Worm (Caenorhabditis elegans) whole organism, L4 larva: Measurements from ENCODE around the gene eef-1A.2.

Experiments
- F37D6.2 ChIP-seq: sonication (generic microtip); optimal IDR thresholded peaks from 2 replicates; lab custom pipeline; 2016; ENCODE audit warnings: mild to moderate bottlenecking, missing genetic modification characterization, missing compliant biosample characterization
- F44E2.7 ChIP-seq: fragments of 200-800 bp; sonication (Bioruptor generic); IDR thresholded peaks from 2 replicates; pipeline ENCODE4 v2.1.2; 2022; ENCODE audit warnings: missing genetic modification characterization, missing compliant biosample characterization
- F49E8.2 ChIP-seq: sonication (generic microtip); optimal IDR thresholded peaks from 2 replicates; lab custom pipeline; 2016; ENCODE audit warnings: missing compliant biosample characterization, mild to moderate bottlenecking, missing genetic modification characterization, borderline replicate concordance
- T20F7.1 ChIP-seq: fragments of 200-800 bp; sonication (Bioruptor generic); optimal IDR thresholded peaks from 2 replicates; lab custom pipeline; 2018; ENCODE audit warnings: mild to moderate bottlenecking, missing genetic modification characterization, missing compliant biosample characterization
- T26A8.4 ChIP-seq: fragments of 200-800 bp; sonication (Bioruptor generic); IDR thresholded peaks from 2 replicates; pipeline ENCODE4 v1.3.6; 2022; ENCODE audit warnings: missing genetic modification characterization, missing compliant biosample characterization
- Y105C5A.15 ChIP-seq: fragments of 200-800 bp; sonication (Bioruptor generic); IDR thresholded peaks from 2 replicates; pipeline ENCODE4 v1.3.6; 2022; ENCODE audit warnings: missing genetic modification characterization, missing compliant biosample characterization
- ZK337.2 ChIP-seq: fragments of 200-800 bp; sonication (Bioruptor generic); IDR thresholded peaks from 2 replicates; pipeline ENCODE4 v1.3.6; 2022; ENCODE audit warnings: missing genetic modification reagents, missing genetic modification characterization, missing compliant biosample characterization
- arid-1 ChIP-seq: fragments of 200-800 bp; sonication (Bioruptor generic); conservative IDR thresholded peaks from 2 replicates; pipeline ENCODE4 v1.3.6; 2022; ENCODE audit warnings: missing genetic modification reagents, missing genetic modification characterization, missing compliant biosample characterization
- ceh-28 ChIP-seq: fragments of 150-350 bp; optimal IDR thresholded peaks from 2 replicates; lab custom pipeline; 2014; ENCODE audit warnings: missing biosample characterization, missing genetic modification reagents, missing genetic modification characterization
- ceh-44 ChIP-seq: fragments of 200-800 bp; sonication (Bioruptor generic); IDR thresholded peaks from 2 replicates; pipeline ENCODE4 v1.3.6; 2022; ENCODE audit warnings: missing genetic modification reagents, missing genetic modification characterization, missing compliant biosample characterization
- ctbp-1 ChIP-seq: fragments of 200-800 bp; sonication (Bioruptor generic); IDR thresholded peaks from 2 replicates; pipeline ENCODE4 v1.3.6; 2022; ENCODE audit warnings: missing genetic modification reagents, missing genetic modification characterization, missing compliant biosample characterization
- daf-16 ChIP-seq, 3 experiments: sonication (generic microtip); optimal IDR thresholded peaks; 2 replicates each; lab custom pipeline; 2016 to 2017; ENCODE audit warnings: missing genetic modification characterization in 3 of 3, missing genetic modification reagents in 3 of 3, mild to moderate bottlenecking in 2 of 3, missing compliant biosample characterization in 2 of 3, missing biosample characterization in 1 of 3, moderate library complexity in 1 of 3
- dmd-6 ChIP-seq: fragments of 200-800 bp; sonication (Bioruptor generic); IDR thresholded peaks from 2 replicates; pipeline ENCODE4 v1.3.6; 2022; ENCODE audit warnings: missing genetic modification reagents, missing genetic modification characterization, missing compliant biosample characterization
- dpl-1 ChIP-seq: fragments of 150-350 bp; optimal IDR thresholded peaks from 2 replicates; lab custom pipeline; 2014; ENCODE audit warnings: missing biosample characterization, missing genetic modification reagents, missing genetic modification characterization
- dve-1 ChIP-seq: sonication (generic microtip); optimal IDR thresholded peaks from 2 replicates; lab custom pipeline; 2017; ENCODE audit warnings: antibody characterized with exemption, mild to moderate bottlenecking, missing genetic modification characterization, missing compliant biosample characterization; ENCODE audit not compliant: insufficient read depth
- hif-1 ChIP-seq, 2 experiments: sonication (generic microtip); optimal IDR thresholded peaks; 2 replicates each; lab custom pipeline; 2016 to 2017; ENCODE audit warnings: missing compliant biosample characterization in 2 of 2, missing genetic modification characterization in 2 of 2, missing genetic modification reagents in 2 of 2, missing genotype in 2 of 2, mild to moderate bottlenecking in 1 of 2
- hlh-11 ChIP-seq: fragments of 200-800 bp; sonication (Bioruptor generic); optimal IDR thresholded peaks from 2 replicates; lab custom pipeline; 2018; ENCODE audit warnings: mild to moderate bottlenecking, missing genetic modification characterization, missing compliant biosample characterization
- hlh-30 ChIP-seq: sonication (generic microtip); optimal IDR thresholded peaks from 2 replicates; lab custom pipeline; 2017; ENCODE audit warnings: antibody characterized with exemption, mild to moderate bottlenecking, missing genetic modification characterization, missing compliant biosample characterization; ENCODE audit not compliant: insufficient read depth
- hmg-1.1 ChIP-seq: fragments of 200-800 bp; sonication (Bioruptor generic); IDR thresholded peaks from 2 replicates; pipeline ENCODE4 v1.3.6; 2022; ENCODE audit warnings: missing genetic modification reagents, missing genetic modification characterization, missing compliant biosample characterization
- lin-13 ChIP-seq: fragments of 150-350 bp; optimal IDR thresholded peaks from 2 replicates; lab custom pipeline; 2014; ENCODE audit warnings: missing biosample characterization, missing genetic modification reagents, missing genetic modification characterization
- lin-29 ChIP-seq: fragments of 200-800 bp; sonication (Bioruptor generic); IDR thresholded peaks from 2 replicates; pipeline ENCODE4 v1.3.6; 2022; ENCODE audit warnings: missing genetic modification reagents, missing genetic modification characterization, missing compliant biosample characterization
- lin-39 ChIP-seq: fragments of 150-350 bp; optimal IDR thresholded peaks from 2 replicates; lab custom pipeline; 2014; ENCODE audit warnings: missing biosample characterization, missing genetic modification reagents, missing genetic modification characterization
- lsy-2 ChIP-seq, 2 experiments: fragments of 150-350 bp in 1 of 2; sonication (generic microtip) in 1 of 2; optimal IDR thresholded peaks; 2 replicates each; lab custom pipeline; 2014 to 2017; ENCODE audit warnings: missing biosample characterization in 2 of 2, missing genetic modification characterization in 2 of 2
- mdl-1 ChIP-seq, 2 experiments: fragments of 150-350 bp in 1 of 2; sonication (generic microtip) in 1 of 2; optimal IDR thresholded peaks; 2 replicates each; lab custom pipeline; 2014 to 2017; ENCODE audit warnings: missing biosample characterization in 2 of 2, missing genetic modification characterization in 2 of 2
- mep-1 ChIP-seq: fragments of 150-350 bp; sonication (generic microtip); optimal IDR thresholded peaks from 3 replicates; lab custom pipeline; 2014; ENCODE audit warnings: missing biosample characterization, missing genetic modification characterization
- mes-2 ChIP-seq: sonication (generic microtip); optimal IDR thresholded peaks from 2 replicates; lab custom pipeline; 2016; ENCODE audit warnings: missing genotype, mild to moderate bottlenecking, missing genetic modification characterization, missing compliant biosample characterization; ENCODE audit not compliant: poor library complexity, severe bottlenecking
- mxl-2 ChIP-seq: fragments of 200-800 bp; sonication (Bioruptor generic); conservative IDR thresholded peaks from 2 replicates; pipeline ENCODE4 v1.3.6; 2022; ENCODE audit warnings: missing genetic modification reagents, missing genetic modification characterization, missing compliant biosample characterization
- mxl-3 ChIP-seq: fragments of 200-800 bp; sonication (Bioruptor generic); optimal IDR thresholded peaks from 2 replicates; lab custom pipeline; 2018; ENCODE audit warnings: mild to moderate bottlenecking, missing genetic modification characterization, missing compliant biosample characterization
- nhr-28 ChIP-seq: fragments of 150-350 bp; optimal IDR thresholded peaks from 2 replicates; lab custom pipeline; 2014; ENCODE audit warnings: missing biosample characterization, missing genetic modification characterization
- nhr-48 ChIP-seq: sonication (generic microtip); optimal IDR thresholded peaks from 2 replicates; lab custom pipeline; 2016; ENCODE audit warnings: mild to moderate bottlenecking, missing genetic modification characterization, missing compliant biosample characterization
- nhr-76 ChIP-seq: fragments of 150-350 bp; optimal IDR thresholded peaks from 2 replicates; lab custom pipeline; 2014; ENCODE audit warnings: missing biosample characterization, missing genetic modification characterization
- pha-4 ChIP-seq, 2 experiments: fragments of 150-350 bp in 1 of 2; fragments of 200-800 bp in 1 of 2; sonication (Bioruptor generic) in 1 of 2; IDR thresholded peaks in 1 of 2; optimal IDR thresholded peaks in 1 of 2; 2 replicates each; pipeline versions ENCODE4 v1.3.6 to Lab custom; 2014 to 2022; ENCODE audit warnings: missing genetic modification characterization in 2 of 2, missing genetic modification reagents in 2 of 2, missing biosample characterization in 1 of 2, missing compliant biosample characterization in 1 of 2
- rbr-2 ChIP-seq: sonication (generic microtip); optimal IDR thresholded peaks from 2 replicates; lab custom pipeline; 2016; ENCODE audit warnings: missing genotype, missing genetic modification characterization, missing compliant biosample characterization
- saeg-2 ChIP-seq: fragments of 200-800 bp; sonication (Bioruptor generic); IDR thresholded peaks from 2 replicates; pipeline ENCODE4 v1.3.6; 2022; ENCODE audit warnings: missing genetic modification reagents, missing genetic modification characterization, missing compliant biosample characterization
- tag-97 ChIP-seq: fragments of 200-800 bp; sonication (Bioruptor generic); IDR thresholded peaks from 2 replicates; pipeline ENCODE4 v1.3.6; 2022; ENCODE audit warnings: missing genetic modification characterization, missing compliant biosample characterization
- unc-62 ChIP-seq, 3 experiments: fragments of 150-350 bp in 1 of 3; sonication (generic microtip); optimal IDR thresholded peaks in 2 of 3; peaks in 1 of 3; 1 replicate in 1 of 3; 2 replicates in 2 of 3; lab custom pipeline; 2014 to 2017; ENCODE audit warnings: missing biosample characterization in 3 of 3, missing genetic modification characterization in 3 of 3, missing genetic modification reagents in 3 of 3, missing genotype in 1 of 3
- vab-7 ChIP-seq: fragments of 200-800 bp; sonication (Bioruptor generic); IDR thresholded peaks from 2 replicates; pipeline ENCODE4 v1.3.6; 2022; ENCODE audit warnings: missing genetic modification reagents, missing genetic modification characterization, missing compliant biosample characterization
- zag-1 ChIP-seq: fragments of 150-350 bp; optimal IDR thresholded peaks from 2 replicates; lab custom pipeline; 2014; ENCODE audit warnings: missing biosample characterization, missing genetic modification characterization
- zip-2 ChIP-seq: fragments of 150-350 bp; optimal IDR thresholded peaks from 2 replicates; lab custom pipeline; 2014; ENCODE audit warnings: missing biosample characterization, missing genetic modification characterization
- ztf-7 ChIP-seq: fragments of 150-350 bp; optimal IDR thresholded peaks from 2 replicates; lab custom pipeline; 2014; ENCODE audit warnings: missing biosample characterization, missing genetic modification characterization

The eef-1A.2 gene

ce11 chrX:7782389-7782788, 41.1 kb upstream of the eef-1A.2 start, which contains the start of gene ZK154.4 (continued):
- TF ChIP-seq dve-1 (peak; percentile 58), unc-62 (GFP tag; optimal IDR thresholded peaks at IDR 0.05 in 1 of 2; lab: Kevin White, UChicago) (peak in 1 of 2 experiments; percentile 94), unc-62 (tag; optimal IDR thresholded peaks at IDR 0.05; lab: Kevin White, UChicago) (no peak), rbr-2 (tag; lab: Kevin White, UChicago) (peak; percentile 50), lin-13 (GFP tag; lab: Kevin White, UChicago) (no peak), hlh-11 (tag; lab: Kevin White, UChicago) (peak; percentile 44), mxl-3 (GFP tag; lab: Kevin White, UChicago) (no peak), saeg-2 (GFP tag; lab: Robert Waterston, UW) (no peak), vab-7 (GFP tag; lab: Robert Waterston, UW) (no peak), tag-97 (GFP tag; lab: Robert Waterston, UW) (no peak), zag-1 (tag; lab: Kevin White, UChicago) (no peak), F37D6.2 (tag; lab: Kevin White, UChicago) (no peak), lsy-2 (tag; optimal IDR thresholded peaks at IDR 0.05; lab: Kevin White, UChicago) (peak in 1 of 2 experiments; percentile 63)
- TF ChIP-seq, all 104 proteins: peak for 17

- TF ChIP-seq F44E2.7 (GFP tag; lab: Robert Waterston, UW) (no peak), dpl-1 (peak; percentile 53), nhr-28 (tag; lab: Kevin White, UChicago) (peak; percentile 20), mes-2 (peak; percentile 24), ctbp-1 (0 out of 2 replicates have a peak, but pooled peaks have one; percentile 16), mxl-2 (no peak), F49E8.2 (tag; lab: Kevin White, UChicago) (no peak), lin-39 (tag; lab: Kevin White, UChicago) (no peak), arid-1 (GFP tag; lab: Robert Waterston, UW) (no peak; the same call in 1 of the 2 replicates), unc-62 (GFP tag; optimal IDR thresholded peaks at IDR 0.05 in 1 of 2; lab: Kevin White, UChicago) (no peak), unc-62 (tag; optimal IDR thresholded peaks at IDR 0.05; lab: Kevin White, UChicago) (no peak), mxl-3 (GFP tag; lab: Kevin White, UChicago) (peak; percentile 43), daf-16 (GFP tag; optimal IDR thresholded peaks at IDR 0.05; lab: Kevin White, UChicago) (no peak), daf-16 (tag; optimal IDR thresholded peaks at IDR 0.05; lab: Kevin White, UChicago) (peak; percentile 53), T26A8.4 (GFP tag; lab: Robert Waterston, UW) (peak; percentile 45; the same call in 1 of the 2 replicates), dve-1 (peak; percentile 62), mep-1 (peak; percentile 60), pha-4 (GFP tag; IDR thresholded peaks at IDR 0.05; lab: Robert Waterston, UW) (no peak), pha-4 (tag; optimal IDR thresholded peaks at IDR 0.05; lab: Kevin White, UChicago) (peak; percentile 42), lsy-2 (tag; optimal IDR thresholded peaks at IDR 0.05; lab: Kevin White, UChicago) (peak in 1 of 2 experiments; percentile 34), dmd-6 (0 out of 2 replicates have a peak, but pooled peaks have one; percentile 10), mdl-1 (tag; optimal IDR thresholded peaks at IDR 0.05; lab: Kevin White, UChicago) (peak in 1 of 2 experiments; percentile 43), ZK337.2 (no peak), lin-13 (GFP tag; lab: Kevin White, UChicago) (no peak), hmg-1.1 (GFP tag; lab: Robert Waterston, UW) (peak; percentile 51), hif-1 (tag; optimal IDR thresholded peaks at IDR 0.05; lab: Kevin White, UChicago) (peak in 1 of 2 experiments; percentile 18), nhr-76 (tag; lab: Kevin White, UChicago) (no peak), Y105C5A.15 (GFP tag; lab: Robert Waterston, UW) (no peak), hlh-30 (tag; lab: Kevin White, UChicago) (peak; percentile 58), ceh-44 (GFP tag; lab: Robert Waterston, UW) (no peak), rbr-2 (tag; lab: Kevin White, UChicago) (peak; percentile 41), lin-29 (no peak), ceh-28 (tag; lab: Kevin White, UChicago) (peak; percentile 10), zip-2 (tag; lab: Kevin White, UChicago) (no peak), ztf-7 (tag; lab: Kevin White, UChicago) (peak; percentile 3), nhr-48 (tag; lab: Kevin White, UChicago) (peak; percentile 1), T20F7.1 (GFP tag; lab: Kevin White, UChicago) (no peak), hlh-11 (tag; lab: Kevin White, UChicago) (peak; percentile 43)
Observed at ce11 chrX:7787885-7788353, 35.5 kb upstream of the eef-1A.2 start, which contains the start of gene ZK154.5. ZK154.5 (minus strand) TSS chrX:7787935.
